Fruit fly (Drosophila melanogaster): ENCODE measurements around the gene Dad.

The Dad gene

dm6 chr3R:17007336-17007735 lies 46.5 kb upstream of the Dad start (continued):
- peak; percentile 22 for TF ChIP-seq CrebB (tag; optimal IDR thresholded peaks at IDR 0.05)
- TF ChIP-seq CG7745 (tag; optimal IDR thresholded peaks at IDR 0.05): no peak
- peak; percentile 64 for TF ChIP-seq CG17568 (GFP tag; optimal IDR thresholded peaks at IDR 0.05)
- TF ChIP-seq CG13424 (tag; optimal IDR thresholded peaks at IDR 0.05): no peak
- no peak for TF ChIP-seq Ravus (GFP tag; IDR thresholded peaks at IDR 0.05)
- no peak for TF ChIP-seq Opbp (GFP tag; IDR thresholded peaks at IDR 0.05; ENCODE audit: partially characterized antibody)
- peak; percentile 71 for TF ChIP-seq CG2678 (tag; optimal IDR thresholded peaks at IDR 0.05)
- TF ChIP-seq CG12299 (tag; optimal IDR thresholded peaks at IDR 0.05): no peak
- no peak for TF ChIP-seq CG17385 (GFP tag; optimal IDR thresholded peaks at IDR 0.05)
- no peak for TF ChIP-seq CG7372 (GFP tag; IDR thresholded peaks at IDR 0.05)
- peak; percentile 37 for TF ChIP-seq CG17912 (GFP tag; optimal IDR thresholded peaks at IDR 0.05)
- TF ChIP-seq sqz (GFP tag; optimal IDR thresholded peaks at IDR 0.05): no peak
- TF ChIP-seq Rx (GFP tag; IDR thresholded peaks at IDR 0.05): no peak
- TF ChIP-seq disco-r (GFP tag; optimal IDR thresholded peaks at IDR 0.05): no peak
- TF ChIP-seq pum (GFP tag; optimal IDR thresholded peaks at IDR 0.05): no peak
- TF ChIP-seq Hmx (GFP tag; optimal IDR thresholded peaks at IDR 0.05): no peak
- peak; percentile 21 for TF ChIP-seq Nf-YB (GFP tag; optimal IDR thresholded peaks at IDR 0.05)
- TF ChIP-seq H15 (GFP tag; IDR thresholded peaks at IDR 0.05): no peak
- peak; percentile 71 for TF ChIP-seq CG15269 (tag; optimal IDR thresholded peaks at IDR 0.05)
- TF ChIP-seq CG1233 (GFP tag; optimal IDR thresholded peaks at IDR 0.05): no peak
- peak; percentile 60 for TF ChIP-seq CG13894 (tag; optimal IDR thresholded peaks at IDR 0.05)
- TF ChIP-seq ara (GFP tag; IDR thresholded peaks at IDR 0.05): no peak
- no peak for TF ChIP-seq CG9932 (GFP tag; IDR thresholded peaks at IDR 0.05)
- no peak for TF ChIP-seq sisA (GFP tag; IDR thresholded peaks at IDR 0.05)
- TF ChIP-seq CG4360 (GFP tag; IDR thresholded peaks at IDR 0.05): no peak
- peak; percentile 60 for TF ChIP-seq PHDP (tag; optimal IDR thresholded peaks at IDR 0.05)
- TF ChIP-seq tx (GFP tag; optimal IDR thresholded peaks at IDR 0.05): no peak
- no peak for TF ChIP-seq jing (GFP tag; optimal IDR thresholded peaks at IDR 0.05)
- no peak for TF ChIP-seq CG11085 (GFP tag; IDR thresholded peaks at IDR 0.05)
- no peak for TF ChIP-seq NC2α (GFP tag; optimal IDR thresholded peaks at IDR 0.05)
- TF ChIP-seq CG34376 (GFP tag; optimal IDR thresholded peaks at IDR 0.05): no peak
- TF ChIP-seq cas (GFP tag; IDR thresholded peaks at IDR 0.05): no peak
- TF ChIP-seq sr (GFP tag; IDR thresholded peaks at IDR 0.05): no peak
- TF ChIP-seq CG13296 (GFP tag; optimal IDR thresholded peaks at IDR 0.05): peak; percentile 53
- TF ChIP-seq CG7839 (tag; optimal IDR thresholded peaks at IDR 0.05): peak; percentile 31
- TF ChIP-seq Neu2 (GFP tag; optimal IDR thresholded peaks at IDR 0.05; ENCODE audit: borderline replicate concordance): no peak
- TF ChIP-seq Atf-2 (GFP tag; optimal IDR thresholded peaks at IDR 0.05): no peak
- no peak for TF ChIP-seq YL-1 (GFP tag; optimal IDR thresholded peaks at IDR 0.05)
- no peak for TF ChIP-seq trh (GFP tag; optimal IDR thresholded peaks at IDR 0.05)
- TF ChIP-seq Sox102F (GFP tag; optimal IDR thresholded peaks at IDR 0.05): no peak
- TF ChIP-seq CG9609 (GFP tag; optimal IDR thresholded peaks at IDR 0.05): no peak
- no peak for TF ChIP-seq CG12942 (GFP tag; optimal IDR thresholded peaks at IDR 0.05)
- TF ChIP-seq CoRest (tag; optimal IDR thresholded peaks at IDR 0.05): no peak
- no peak for TF ChIP-seq CG32767 (GFP tag; IDR thresholded peaks at IDR 0.05)
- no peak for TF ChIP-seq CG18619 (GFP tag; optimal IDR thresholded peaks at IDR 0.05)
- peak in 1 of 2 experiments; percentile 21 for TF ChIP-seq Eip74EF (GFP tag; optimal IDR thresholded peaks at IDR 0.05)
- no peak for TF ChIP-seq CG43689 (GFP tag; IDR thresholded peaks at IDR 0.05)
- no peak for TF ChIP-seq grn (GFP tag; optimal IDR thresholded peaks at IDR 0.05)
- no peak for TF ChIP-seq CG9797 (GFP tag; optimal IDR thresholded peaks at IDR 0.05)
- TF ChIP-seq B-H1 (GFP tag; IDR thresholded peaks at IDR 0.05): no peak
- no peak for TF ChIP-seq pan (optimal IDR thresholded peaks at IDR 0.05)
- TF ChIP-seq pan (GFP tag; optimal IDR thresholded peaks at IDR 0.05 in 1 of 2, IDR thresholded peaks at IDR 0.05 in 1 of 2): peak in 1 of 2 experiments; percentile 12

All from whole organism, embryonic.